Worm (Caenorhabditis elegans) whole organism, mixed stage, embryonic: ENCODE data around the gene tag-89.

Experiments used
- bed-3 ChIP-seq: fragments of 200-800 bp; sonication (Bioruptor generic); optimal IDR thresholded peaks from 3 replicates; lab custom pipeline; 2018; ENCODE audit warnings: mild to moderate bottlenecking, missing genetic modification characterization, moderate library complexity, missing compliant biosample characterization
- blmp-1 ChIP-seq: fragments of 150-350 bp; optimal IDR thresholded peaks from 2 replicates; lab custom pipeline; 2014; ENCODE audit warnings: missing biosample characterization, missing genetic modification characterization
- ceh-39 ChIP-seq: fragments of 150-350 bp; optimal IDR thresholded peaks from 2 replicates; lab custom pipeline; 2014; ENCODE audit warnings: missing biosample characterization, missing genetic modification characterization
- ceh-43 ChIP-seq: fragments of 200-800 bp; sonication (Bioruptor generic); optimal IDR thresholded peaks from 2 replicates; lab custom pipeline; 2018; ENCODE audit warnings: mild to moderate bottlenecking, missing genetic modification characterization, moderate library complexity, missing compliant biosample characterization
- ceh-83 ChIP-seq: fragments of 200-800 bp; sonication (Bioruptor generic); optimal IDR thresholded peaks from 2 replicates; lab custom pipeline; 2018; ENCODE audit warnings: mild to moderate bottlenecking, missing genetic modification characterization, missing compliant biosample characterization
- ces-1 ChIP-seq: fragments of 150-350 bp; optimal IDR thresholded peaks from 2 replicates; lab custom pipeline; 2014; ENCODE audit warnings: missing biosample characterization, missing genetic modification reagents, missing genetic modification characterization
- drap-1 ChIP-seq: fragments of 200-800 bp; sonication (Bioruptor generic); optimal IDR thresholded peaks from 3 replicates; lab custom pipeline; 2018; ENCODE audit warnings: mild to moderate bottlenecking, missing genetic modification characterization, missing compliant biosample characterization
- elt-1 ChIP-seq: sonication (generic microtip); optimal IDR thresholded peaks from 2 replicates; lab custom pipeline; 2017; ENCODE audit warnings: missing genetic modification characterization, mild to moderate bottlenecking, missing compliant biosample characterization, antibody characterized with exemption, moderate library complexity, borderline replicate concordance; ENCODE audit not compliant: insufficient read depth
- elt-3 ChIP-seq: fragments of 150-350 bp; optimal IDR thresholded peaks from 2 replicates; lab custom pipeline; 2014; ENCODE audit warnings: missing biosample characterization, missing genetic modification characterization
- flh-1 ChIP-seq: fragments of 200-800 bp; sonication (Bioruptor generic); optimal IDR thresholded peaks from 2 replicates; lab custom pipeline; 2018; ENCODE audit warnings: mild to moderate bottlenecking, missing genetic modification characterization, moderate library complexity, missing compliant biosample characterization
- ham-2 ChIP-seq: fragments of 200-800 bp; sonication (Bioruptor generic); optimal IDR thresholded peaks from 2 replicates; lab custom pipeline; 2018; ENCODE audit warnings: mild to moderate bottlenecking, missing genetic modification characterization, missing compliant biosample characterization
- hlh-1 ChIP-seq: fragments of 150-350 bp; optimal IDR thresholded peaks from 2 replicates; lab custom pipeline; 2014; ENCODE audit warnings: missing biosample characterization, missing genetic modification reagents, missing genetic modification characterization
- lin-13 ChIP-seq: fragments of 150-350 bp; optimal IDR thresholded peaks from 2 replicates; lab custom pipeline; 2014; ENCODE audit warnings: missing biosample characterization, missing genetic modification characterization
- lin-32 ChIP-seq: fragments of 200-800 bp; sonication (Bioruptor generic); optimal IDR thresholded peaks from 2 replicates; lab custom pipeline; 2018; ENCODE audit warnings: mild to moderate bottlenecking, missing genetic modification characterization, missing compliant biosample characterization
- lsy-2 ChIP-seq: fragments of 150-350 bp; optimal IDR thresholded peaks from 2 replicates; lab custom pipeline; 2014; ENCODE audit warnings: missing biosample characterization, missing genetic modification characterization
- mab-5 ChIP-seq: fragments of 150-350 bp; optimal IDR thresholded peaks from 2 replicates; lab custom pipeline; 2014; ENCODE audit warnings: missing biosample characterization, missing genetic modification characterization
- mep-1 ChIP-seq: fragments of 150-350 bp; optimal IDR thresholded peaks from 2 replicates; lab custom pipeline; 2017; ENCODE audit warnings: missing biosample characterization, missing genetic modification reagents, missing genetic modification characterization, inconsistent platforms
- mls-2 ChIP-seq: sonication (generic microtip); optimal IDR thresholded peaks from 2 replicates; lab custom pipeline; 2016; ENCODE audit warnings: mild to moderate bottlenecking, missing genetic modification characterization, moderate library complexity, missing compliant biosample characterization
- nhr-12 ChIP-seq: fragments of 150-350 bp; optimal IDR thresholded peaks from 2 replicates; lab custom pipeline; 2014; ENCODE audit warnings: missing biosample characterization, missing genetic modification characterization
- nhr-2 ChIP-seq: fragments of 150-350 bp; optimal IDR thresholded peaks from 2 replicates; lab custom pipeline; 2014; ENCODE audit warnings: missing biosample characterization, missing genetic modification characterization
- nhr-237 ChIP-seq: fragments of 150-350 bp; optimal IDR thresholded peaks from 2 replicates; lab custom pipeline; 2014; ENCODE audit warnings: missing biosample characterization, missing genetic modification characterization
- nhr-28 ChIP-seq: fragments of 150-350 bp; optimal IDR thresholded peaks from 2 replicates; lab custom pipeline; 2014; ENCODE audit warnings: missing biosample characterization, missing genetic modification characterization
- nhr-76 ChIP-seq: sonication (generic microtip); optimal IDR thresholded peaks from 2 replicates; lab custom pipeline; 2017; ENCODE audit warnings: missing biosample characterization, missing genetic modification characterization
- pha-4 ChIP-seq: fragments of 150-350 bp; optimal IDR thresholded peaks from 2 replicates; lab custom pipeline; 2018; ENCODE audit warnings: missing biosample characterization, missing genetic modification reagents, missing genetic modification characterization
- sem-2 ChIP-seq: fragments of 200-800 bp; sonication (Bioruptor generic); optimal IDR thresholded peaks from 2 replicates; lab custom pipeline; 2018; ENCODE audit warnings: mild to moderate bottlenecking, missing genetic modification characterization, missing compliant biosample characterization
- sptf-1 ChIP-seq: sonication (generic microtip); optimal IDR thresholded peaks from 2 replicates; lab custom pipeline; 2017; ENCODE audit warnings: mild to moderate bottlenecking, missing genetic modification characterization, moderate library complexity, missing compliant biosample characterization
- unc-120 ChIP-seq: sonication (generic microtip); optimal IDR thresholded peaks from 2 replicates; lab custom pipeline; 2017; ENCODE audit warnings: missing genetic modification characterization, missing compliant biosample characterization; ENCODE audit not compliant: poor library complexity, severe bottlenecking
- unc-39 ChIP-seq: fragments of 150-350 bp; optimal IDR thresholded peaks from 2 replicates; lab custom pipeline; 2014; ENCODE audit warnings: missing biosample characterization, missing genetic modification characterization

tag-89 gene

DNA sequence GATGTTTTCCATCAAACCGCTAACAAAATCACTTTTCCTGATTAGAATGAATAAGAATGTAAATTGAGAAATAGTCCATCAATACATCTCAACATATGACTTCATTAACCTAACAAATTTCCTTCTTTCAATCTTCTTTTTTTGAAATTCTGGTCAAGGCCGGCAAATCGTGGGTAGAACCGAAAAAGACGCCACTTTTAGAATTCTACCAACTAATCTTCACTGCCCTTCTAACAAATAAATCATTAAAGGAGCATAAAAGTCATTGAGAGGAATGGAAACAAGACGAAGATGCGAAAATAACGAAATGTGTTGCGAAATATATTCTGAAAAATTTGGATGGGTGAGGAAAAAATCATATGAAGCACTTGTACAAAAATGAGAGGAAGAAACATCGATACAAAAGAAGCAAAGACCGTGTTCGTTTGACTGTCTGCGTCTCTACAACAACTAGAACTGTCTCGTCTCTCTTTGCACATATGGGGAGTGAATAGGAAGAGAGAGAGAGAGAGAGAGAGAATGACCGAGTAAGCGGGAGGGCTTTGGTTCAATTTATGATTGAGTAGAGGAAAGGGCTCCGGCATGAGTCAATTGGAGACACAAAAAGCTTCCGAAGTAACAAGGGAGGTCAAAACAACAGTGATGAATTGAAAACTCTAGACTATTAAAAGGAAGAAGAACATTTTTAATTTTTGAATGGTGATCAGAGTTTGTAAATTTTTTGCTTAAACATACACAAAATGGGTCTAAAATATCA, 30.4 kb upstream of the tag-89 start:
- TF ChIP-seq ham-2 = peak; percentile 59
- peak; percentile 35 for TF ChIP-seq ces-1
- TF ChIP-seq mep-1 (tag; lab: Kevin White, UChicago) = no peak
- no peak for TF ChIP-seq ceh-83 (GFP tag; lab: Kevin White, UChicago)
- TF ChIP-seq nhr-76 = no peak

DNA sequence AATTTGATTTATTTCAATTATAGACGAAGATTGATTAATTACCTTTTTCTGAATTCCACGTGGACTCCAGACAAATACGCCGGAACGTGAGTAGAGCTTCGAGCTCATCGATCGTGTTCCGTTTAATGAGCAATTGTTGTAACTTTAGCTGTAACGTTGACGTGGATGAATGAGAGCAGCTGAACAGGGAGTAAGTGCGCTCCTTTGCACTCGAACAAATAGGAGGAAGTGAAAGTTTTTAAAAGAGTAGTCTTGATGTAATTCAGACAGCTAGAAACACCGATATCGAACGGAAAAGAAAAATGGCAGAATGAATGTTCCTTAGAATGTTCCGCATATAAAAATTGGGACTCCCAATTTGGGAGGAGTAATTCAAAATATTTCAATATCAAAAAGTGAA, 22.7 kb upstream of the tag-89 start, which contains the start of gene sec-31:
sec-31 (minus strand) TSS at position 148 of the 400 bp plus-strand sequence.
- TF ChIP-seq hlh-1 (tag; lab: Kevin White, UChicago) (peak; percentile 77), nhr-28 (tag; lab: Kevin White, UChicago) (no peak), ces-1 (no peak)

DNA sequence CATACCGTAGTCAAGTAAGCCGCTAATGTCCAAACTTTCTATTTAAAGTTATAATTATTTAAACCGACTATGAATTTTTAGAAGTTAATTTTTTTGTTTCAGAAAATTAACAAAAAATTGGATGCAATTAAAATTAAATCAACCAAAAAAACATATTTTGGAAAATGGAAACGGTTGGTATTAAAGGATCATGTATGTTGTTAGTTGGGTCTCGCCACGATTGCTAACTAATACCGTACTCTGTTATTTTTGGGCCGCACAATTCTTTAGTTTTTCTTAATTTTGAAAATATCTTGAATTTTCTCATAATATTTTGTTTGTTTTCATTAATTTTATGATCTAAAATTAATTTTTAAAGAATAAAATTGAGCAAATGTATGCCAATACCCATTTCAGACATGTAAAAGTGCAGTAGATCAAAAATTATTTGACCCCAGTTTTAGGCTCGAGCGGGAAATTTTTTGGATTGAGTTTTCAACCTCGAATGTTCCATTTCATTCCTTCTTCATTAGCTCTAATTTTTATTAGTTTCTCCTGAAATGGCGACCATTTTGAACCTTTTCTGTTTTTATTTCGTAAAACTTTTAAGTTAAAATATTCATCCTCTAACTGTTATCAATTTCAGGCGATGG, 21.9 kb upstream of the tag-89 start, which contains the start of gene cbd-1:
cbd-1 (plus strand) TSS at position 626 of the 632 bp plus-strand sequence.
- TF ChIP-seq ceh-43 (GFP tag; lab: Kevin White, UChicago) = no peak
- TF ChIP-seq blmp-1 (tag; lab: Kevin White, UChicago) = no peak
- TF ChIP-seq ceh-83 (GFP tag; lab: Kevin White, UChicago) = no peak
- no peak for TF ChIP-seq sptf-1 (tag; lab: Kevin White, UChicago)
- no peak for TF ChIP-seq ceh-39
- TF ChIP-seq elt-1 (tag; lab: Kevin White, UChicago) = no peak

ce11 chrIV:11375713-11376112, 18.6 kb upstream of the tag-89 start:
- TF ChIP-seq lin-13 = no peak
- no peak for TF ChIP-seq unc-39 (tag; lab: Kevin White, UChicago)
- no peak for TF ChIP-seq ces-1
- TF ChIP-seq lsy-2 (tag; lab: Kevin White, UChicago) = no peak
- no peak for TF ChIP-seq bed-3 (GFP tag; lab: Kevin White, UChicago)
- TF ChIP-seq elt-1 (tag; lab: Kevin White, UChicago) = no peak
- TF ChIP-seq lin-32 (GFP tag; lab: Kevin White, UChicago) = no peak
- no peak for TF ChIP-seq nhr-237 (tag; lab: Kevin White, UChicago)
- no peak for TF ChIP-seq elt-3 (tag; lab: Kevin White, UChicago)
- TF ChIP-seq mls-2 = no peak
- TF ChIP-seq mab-5 (tag; lab: Kevin White, UChicago) = no peak
- TF ChIP-seq nhr-2 (tag; lab: Kevin White, UChicago) = no peak
- TF ChIP-seq nhr-76 = no peak
- TF ChIP-seq drap-1 (GFP tag; lab: Kevin White, UChicago) = no peak
- TF ChIP-seq ceh-83 (GFP tag; lab: Kevin White, UChicago) = no peak
- no peak for TF ChIP-seq unc-120 (tag; lab: Kevin White, UChicago)
- no peak for TF ChIP-seq sem-2

ce11 chrIV:11377439-11377838, 16.9 kb upstream of the tag-89 start:
- TF ChIP-seq elt-3 (tag; lab: Kevin White, UChicago) (no peak), hlh-1 (tag; lab: Kevin White, UChicago) (no peak), nhr-12 (tag; lab: Kevin White, UChicago) (no peak), pha-4 (no peak), ham-2 (no peak), blmp-1 (tag; lab: Kevin White, UChicago) (no peak), mep-1 (tag; lab: Kevin White, UChicago) (no peak), bed-3 (GFP tag; lab: Kevin White, UChicago) (no peak), unc-39 (tag; lab: Kevin White, UChicago) (no peak), drap-1 (GFP tag; lab: Kevin White, UChicago) (no peak), sem-2 (no peak), ceh-43 (GFP tag; lab: Kevin White, UChicago) (no peak), nhr-2 (tag; lab: Kevin White, UChicago) (no peak), nhr-237 (tag; lab: Kevin White, UChicago) (no peak), ces-1 (no peak)

DNA sequence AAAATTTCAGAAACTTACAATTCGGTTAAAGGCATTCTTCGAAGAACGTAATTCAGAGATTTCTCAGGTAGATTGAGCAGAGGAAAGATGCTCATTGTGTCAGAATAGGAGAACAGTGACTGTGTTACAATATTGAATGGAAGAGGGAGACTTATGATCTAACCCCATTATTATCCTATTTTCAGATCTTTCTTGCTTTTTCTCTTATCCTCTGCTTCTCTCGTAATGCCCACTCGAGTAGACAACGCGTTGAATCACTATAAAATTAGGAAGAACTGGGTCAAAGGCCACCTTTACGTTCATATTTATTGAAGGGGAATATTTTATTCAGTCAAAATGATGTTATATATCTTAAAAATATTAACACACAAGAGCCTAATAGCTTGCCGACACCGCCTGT, 15.1 kb upstream of the tag-89 start, which contains the start of gene fbxb-76:
fbxb-76 (minus strand) TSS at position 101 of the 400 bp plus-strand sequence.
- TF ChIP-seq nhr-12 (tag; lab: Kevin White, UChicago) = no peak
- no peak for TF ChIP-seq ceh-39
- TF ChIP-seq nhr-237 (tag; lab: Kevin White, UChicago) = no peak
- no peak for TF ChIP-seq nhr-28 (tag; lab: Kevin White, UChicago)
- no peak for TF ChIP-seq mls-2
- no peak for TF ChIP-seq flh-1
- no peak for TF ChIP-seq sem-2
- TF ChIP-seq pha-4 = no peak
- no peak for TF ChIP-seq lsy-2 (tag; lab: Kevin White, UChicago)
- no peak for TF ChIP-seq bed-3 (GFP tag; lab: Kevin White, UChicago)
- TF ChIP-seq nhr-2 (tag; lab: Kevin White, UChicago) = no peak
